Worm (Caenorhabditis elegans) whole organism, L3 larva: Measurements from ENCODE around the gene fbxb-108.

Experiments used
- ceh-16 ChIP-seq: sonication (generic microtip); optimal IDR thresholded peaks from 2 replicates; lab custom pipeline; 2017; ENCODE audit warnings: missing biosample characterization, missing genetic modification characterization
- fos-1 ChIP-seq: fragments of 150-350 bp; optimal IDR thresholded peaks from 2 replicates; lab custom pipeline; 2014; ENCODE audit warnings: missing biosample characterization, missing genetic modification characterization
- nfya-1 ChIP-seq: sonication (generic microtip); optimal IDR thresholded peaks from 2 replicates; lab custom pipeline; 2017; ENCODE audit warnings: missing genetic modification characterization, mild to moderate bottlenecking, missing compliant biosample characterization, antibody characterized with exemption, moderate library complexity; ENCODE audit not compliant: insufficient read depth
- skn-1 ChIP-seq: fragments of 150-350 bp; optimal IDR thresholded peaks from 2 replicates; lab custom pipeline; 2014; ENCODE audit warnings: missing biosample characterization, missing genetic modification characterization
- snpc-4 ChIP-seq: fragments of 150-350 bp; optimal IDR thresholded peaks from 2 replicates; lab custom pipeline; 2014; ENCODE audit warnings: missing biosample characterization, missing genetic modification characterization

- TF ChIP-seq snpc-4 (tag; lab: Kevin White, UChicago), result no peak
- no peak for TF ChIP-seq skn-1 (tag; lab: Kevin White, UChicago)
- TF ChIP-seq nfya-1, result no peak
- TF ChIP-seq fos-1, result no peak
- no peak for TF ChIP-seq ceh-16 (tag; lab: Kevin White, UChicago)
Observed at ce11 chrII:2717335-2717734, 47.4 kb upstream of the fbxb-108 start, which contains the start of gene T05A8.3.
